Worm (Caenorhabditis elegans): ENCODE measurements around the gene F55H2.5.

The F55H2.5 gene

ce11 chrIII:9476564-9476963, 34.7 kb upstream of the F55H2.5 start:
- TF ChIP-seq ztf-29 (GFP tag; IDR thresholded peaks at IDR 0.05): no peak
- TF ChIP-seq tab-1 (GFP tag; IDR thresholded peaks at IDR 0.05): no peak
- no peak for TF ChIP-seq med-1 (GFP tag; optimal IDR thresholded peaks at IDR 0.05; ENCODE audit: insufficient read depth)
- no peak for TF ChIP-seq ztf-23 (GFP tag; IDR thresholded peaks at IDR 0.05)
- no peak for TF ChIP-seq cog-1 (tag; optimal IDR thresholded peaks at IDR 0.05)
- TF ChIP-seq flt-1 (GFP tag; IDR thresholded peaks at IDR 0.05): no peak
- no peak for TF ChIP-seq ref-1 (GFP tag; conservative IDR thresholded peaks at IDR 0.05)

- TF ChIP-seq cog-1 (tag; optimal IDR thresholded peaks at IDR 0.05): no peak
- no peak for TF ChIP-seq med-1 (GFP tag; optimal IDR thresholded peaks at IDR 0.05; ENCODE audit: insufficient read depth)
- no peak for TF ChIP-seq tab-1 (GFP tag; IDR thresholded peaks at IDR 0.05)
- TF ChIP-seq ref-1 (GFP tag; conservative IDR thresholded peaks at IDR 0.05): no peak
- no peak for TF ChIP-seq ztf-23 (GFP tag; IDR thresholded peaks at IDR 0.05)
- no peak for TF ChIP-seq ztf-29 (GFP tag; IDR thresholded peaks at IDR 0.05)
- no peak for TF ChIP-seq flt-1 (GFP tag; IDR thresholded peaks at IDR 0.05)
- TF ChIP-seq klf-2 (GFP tag; conservative IDR thresholded peaks at IDR 0.05): no peak
- TF ChIP-seq T22C8.4 (GFP tag; IDR thresholded peaks at IDR 0.05): no peak
Measured at ce11 chrIII:9482423-9482993, 28.8 kb upstream of the F55H2.5 start.

- no peak for TF ChIP-seq T22C8.4 (GFP tag; IDR thresholded peaks at IDR 0.05)
- no peak for TF ChIP-seq cog-1 (tag; optimal IDR thresholded peaks at IDR 0.05)
- TF ChIP-seq ztf-23 (GFP tag; IDR thresholded peaks at IDR 0.05): no peak
- TF ChIP-seq med-1 (GFP tag; optimal IDR thresholded peaks at IDR 0.05; ENCODE audit: insufficient read depth): no peak
- TF ChIP-seq klf-2 (GFP tag; conservative IDR thresholded peaks at IDR 0.05): no peak
- TF ChIP-seq ref-1 (GFP tag; conservative IDR thresholded peaks at IDR 0.05): no peak
- TF ChIP-seq tab-1 (GFP tag; IDR thresholded peaks at IDR 0.05): no peak
- TF ChIP-seq flt-1 (GFP tag; IDR thresholded peaks at IDR 0.05): no peak
Measured at ce11 chrIII:9483716-9484115, 27.6 kb upstream of the F55H2.5 start.

ce11 chrIII:9485373-9485772, 25.9 kb upstream of the F55H2.5 start, which contains the start of gene bre-3:
Gene bre-3, minus strand, starts transcription at chrIII:9485473.
- TF ChIP-seq T22C8.4 (GFP tag; IDR thresholded peaks at IDR 0.05): no peak

- TF ChIP-seq cog-1 (tag; optimal IDR thresholded peaks at IDR 0.05): no peak
- no peak for TF ChIP-seq ref-1 (GFP tag; conservative IDR thresholded peaks at IDR 0.05)
- no peak for TF ChIP-seq tab-1 (GFP tag; IDR thresholded peaks at IDR 0.05)
- no peak for TF ChIP-seq med-1 (GFP tag; optimal IDR thresholded peaks at IDR 0.05; ENCODE audit: insufficient read depth)
- TF ChIP-seq T22C8.4 (GFP tag; IDR thresholded peaks at IDR 0.05): no peak
- TF ChIP-seq klf-2 (GFP tag; conservative IDR thresholded peaks at IDR 0.05): no peak
- TF ChIP-seq flt-1 (GFP tag; IDR thresholded peaks at IDR 0.05): no peak
Measured at ce11 chrIII:9487454-9487853, 23.8 kb upstream of the F55H2.5 start.

ce11 chrIII:9488027-9488426, 23.2 kb upstream of the F55H2.5 start:
- TF ChIP-seq med-1 (GFP tag; optimal IDR thresholded peaks at IDR 0.05; ENCODE audit: insufficient read depth) (no peak), ztf-23 (GFP tag; IDR thresholded peaks at IDR 0.05) (no peak), tab-1 (GFP tag; IDR thresholded peaks at IDR 0.05) (no peak), ztf-29 (GFP tag; IDR thresholded peaks at IDR 0.05) (no peak), T22C8.4 (GFP tag; IDR thresholded peaks at IDR 0.05) (no peak), flt-1 (GFP tag; IDR thresholded peaks at IDR 0.05) (no peak), klf-2 (GFP tag; conservative IDR thresholded peaks at IDR 0.05) (no peak), ref-1 (GFP tag; conservative IDR thresholded peaks at IDR 0.05) (no peak), cog-1 (tag; optimal IDR thresholded peaks at IDR 0.05) (no peak)

- TF ChIP-seq T22C8.4 (GFP tag; IDR thresholded peaks at IDR 0.05) (no peak), flt-1 (GFP tag; IDR thresholded peaks at IDR 0.05) (no peak), ztf-23 (GFP tag; IDR thresholded peaks at IDR 0.05) (no peak), ref-1 (GFP tag; conservative IDR thresholded peaks at IDR 0.05) (no peak), ztf-29 (GFP tag; IDR thresholded peaks at IDR 0.05) (no peak), med-1 (GFP tag; optimal IDR thresholded peaks at IDR 0.05; ENCODE audit: insufficient read depth) (no peak), klf-2 (GFP tag; conservative IDR thresholded peaks at IDR 0.05) (no peak), cog-1 (tag; optimal IDR thresholded peaks at IDR 0.05) (no peak), tab-1 (GFP tag; IDR thresholded peaks at IDR 0.05) (no peak)
Measured at ce11 chrIII:9488431-9488830, 22.8 kb upstream of the F55H2.5 start, which contains the start of gene nlp-36. Gene nlp-36, plus strand, starts transcription at chrIII:9488731.

- TF ChIP-seq ztf-29 (GFP tag; IDR thresholded peaks at IDR 0.05) (no peak), med-1 (GFP tag; optimal IDR thresholded peaks at IDR 0.05; ENCODE audit: insufficient read depth) (no peak), tab-1 (GFP tag; IDR thresholded peaks at IDR 0.05) (no peak), klf-2 (GFP tag; conservative IDR thresholded peaks at IDR 0.05) (no peak), ztf-23 (GFP tag; IDR thresholded peaks at IDR 0.05) (no peak), ref-1 (GFP tag; conservative IDR thresholded peaks at IDR 0.05) (no peak), T22C8.4 (GFP tag; IDR thresholded peaks at IDR 0.05) (no peak), flt-1 (GFP tag; IDR thresholded peaks at IDR 0.05) (no peak)
Measured at ce11 chrIII:9489798-9490197, 21.5 kb upstream of the F55H2.5 start.

- TF ChIP-seq ztf-29 (GFP tag; IDR thresholded peaks at IDR 0.05) (no peak), tab-1 (GFP tag; IDR thresholded peaks at IDR 0.05) (no peak), T22C8.4 (GFP tag; IDR thresholded peaks at IDR 0.05) (no peak), cog-1 (tag; optimal IDR thresholded peaks at IDR 0.05) (no peak), klf-2 (GFP tag; conservative IDR thresholded peaks at IDR 0.05) (no peak), med-1 (GFP tag; optimal IDR thresholded peaks at IDR 0.05; ENCODE audit: insufficient read depth) (no peak), flt-1 (GFP tag; IDR thresholded peaks at IDR 0.05) (no peak), ref-1 (GFP tag; conservative IDR thresholded peaks at IDR 0.05) (no peak), ztf-23 (GFP tag; IDR thresholded peaks at IDR 0.05) (no peak)
Measured at ce11 chrIII:9490783-9491547, 20.3 kb upstream of the F55H2.5 start, which contains the start of the genes dars-1 and ctr-9. Gene dars-1, minus strand, starts transcription at chrIII:9491215. Gene ctr-9, plus strand, starts transcription at chrIII:9491396.
